Worm (Caenorhabditis elegans) whole organism, early embryonic: ENCODE results near the gene fbxa-222.
"Not testable (repeated sequence)": the region's sequence is repeated elsewhere in the genome, so short reads cannot be mapped to it uniquely, and the experiment has no call there.

Source experiments
- B0310.2 ChIP-seq: sonication (generic microtip); optimal IDR thresholded peaks from 2 replicates; lab custom pipeline; 2016; ENCODE audit warnings: mild to moderate bottlenecking, missing genetic modification characterization, missing compliant biosample characterization
- F13C5.2 ChIP-seq: sonication (generic microtip); optimal IDR thresholded peaks from 2 replicates; lab custom pipeline; 2017; ENCODE audit warnings: mild to moderate bottlenecking, missing genetic modification characterization, inconsistent platforms, missing compliant biosample characterization
- aly-1 ChIP-seq: sonication (generic microtip); optimal IDR thresholded peaks from 2 replicates; lab custom pipeline; 2016; ENCODE audit warnings: missing genetic modification characterization, missing compliant biosample characterization
- ama-1 ChIP-seq: fragments of 150-350 bp; optimal IDR thresholded peaks from 2 replicates; lab custom pipeline; 2014
- ceh-13 ChIP-seq: fragments of 200-800 bp; sonication (Bioruptor generic); optimal IDR thresholded peaks from 2 replicates; lab custom pipeline; 2018; ENCODE audit warnings: mild to moderate bottlenecking, missing genetic modification characterization, missing compliant biosample characterization
- ceh-36 ChIP-seq: sonication (generic microtip); optimal IDR thresholded peaks from 2 replicates; lab custom pipeline; 2016; ENCODE audit warnings: missing genetic modification characterization, inconsistent platforms, missing compliant biosample characterization
- ets-7 ChIP-seq: sonication (generic microtip); optimal IDR thresholded peaks from 2 replicates; lab custom pipeline; 2016; ENCODE audit warnings: missing genotype, missing genetic modification characterization, missing compliant biosample characterization
- flt-1 ChIP-seq: fragments of 200-800 bp; sonication (Bioruptor generic); IDR thresholded peaks from 2 replicates; pipeline ENCODE4 v1.3.6; 2022; ENCODE audit warnings: missing genetic modification characterization, missing compliant biosample characterization
- hmbx-1 ChIP-seq: sonication (generic microtip); optimal IDR thresholded peaks from 2 replicates; lab custom pipeline; 2016; ENCODE audit warnings: mild to moderate bottlenecking, missing genetic modification characterization, missing compliant biosample characterization
- hmg-4 ChIP-seq: fragments of 200-800 bp; sonication (Bioruptor generic); optimal IDR thresholded peaks from 2 replicates; lab custom pipeline; 2018; ENCODE audit warnings: mild to moderate bottlenecking, missing genetic modification characterization, missing compliant biosample characterization
- hnd-1 ChIP-seq: sonication (generic microtip); optimal IDR thresholded peaks from 2 replicates; lab custom pipeline; 2016; ENCODE audit warnings: missing genetic modification characterization, missing compliant biosample characterization
- pes-1 ChIP-seq: fragments of 200-800 bp; sonication (Bioruptor generic); IDR thresholded peaks from 2 replicates; pipeline ENCODE4 v1.3.6; 2022; ENCODE audit warnings: missing genetic modification reagents, missing genetic modification characterization, missing compliant biosample characterization
- scrt-1 ChIP-seq: fragments of 200-800 bp; sonication (Bioruptor generic); IDR thresholded peaks from 2 replicates; pipeline ENCODE4 v1.3.6; 2022; ENCODE audit warnings: missing genetic modification characterization, missing compliant biosample characterization
- sea-1 ChIP-seq: fragments of 200-800 bp; sonication (Bioruptor generic); conservative IDR thresholded peaks from 2 replicates; pipeline ENCODE4 v1.3.6; 2022; ENCODE audit warnings: missing genetic modification characterization, missing compliant biosample characterization
- tbx-11 ChIP-seq: fragments of 200-800 bp; sonication (Bioruptor generic); IDR thresholded peaks from 2 replicates; pipeline ENCODE4 v1.3.6; 2022; ENCODE audit warnings: missing genetic modification characterization, missing compliant biosample characterization
- tbx-37 ChIP-seq: fragments of 200-800 bp; sonication (Bioruptor generic); conservative IDR thresholded peaks from 2 replicates; pipeline ENCODE4 v1.3.6; 2022; ENCODE audit warnings: missing genetic modification reagents, missing genetic modification characterization, missing compliant biosample characterization
- tra-4 ChIP-seq: sonication (generic microtip); optimal IDR thresholded peaks from 2 replicates; lab custom pipeline; 2017; ENCODE audit warnings: missing genetic modification characterization, missing compliant biosample characterization

The fbxa-222 gene

ce11 chrX:147824-148223 is 30.6 kb downstream of the fbxa-222 start, which contains the start of gene Y73B3A.11:
Gene Y73B3A.11, plus strand, starts transcription at chrX:148124.
- TF ChIP-seq scrt-1 (no peak), B0310.2 (no peak), F13C5.2 (no peak), tbx-11 (GFP tag; lab: Robert Waterston, UW) (no peak), hnd-1 (tag; lab: Kevin White, UChicago) (no peak), hmg-4 (GFP tag; lab: Kevin White, UChicago) (no peak), ets-7 (tag; lab: Kevin White, UChicago) (no peak), sea-1 (GFP tag; lab: Robert Waterston, UW) (no peak), ceh-36 (tag; lab: Kevin White, UChicago) (no peak), tbx-37 (GFP tag; lab: Robert Waterston, UW) (no peak), flt-1 (GFP tag; lab: Robert Waterston, UW) (no peak), ama-1 (lab: Kevin White, UChicago) (no peak), tra-4 (tag; lab: Kevin White, UChicago) (no peak), hmbx-1 (tag; lab: Kevin White, UChicago) (no peak), pes-1 (GFP tag; lab: Robert Waterston, UW) (no peak), aly-1 (tag; lab: Kevin White, UChicago) (no peak), ceh-13 (no peak)

DNA sequence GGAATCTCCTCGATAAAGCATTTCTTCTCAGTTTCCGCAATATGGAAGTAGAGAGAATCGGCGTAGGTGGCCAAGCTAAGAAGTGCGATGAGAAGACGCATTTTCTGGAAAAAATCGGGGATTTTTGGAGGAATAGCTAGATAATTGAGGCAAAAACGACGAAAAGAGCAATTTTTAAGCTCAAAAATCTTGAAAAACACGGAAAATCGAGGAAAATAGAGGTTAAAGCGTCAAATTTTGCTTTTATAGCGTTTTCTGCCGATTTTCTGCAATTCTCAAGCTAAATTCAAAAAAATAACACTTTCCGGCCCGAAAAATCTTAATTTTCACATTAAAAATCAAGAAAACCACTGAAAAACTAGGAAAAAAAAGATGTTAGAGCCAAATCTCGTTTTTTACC is 45.9 kb downstream of the fbxa-222 start, which contains the start of gene tmed-12:
Gene tmed-12, minus strand, starts transcription at position 101 of the 400 bp plus-strand sequence.
- TF ChIP-seq ama-1 (lab: Kevin White, UChicago); tra-4 (tag; lab: Kevin White, UChicago); pes-1 (GFP tag; lab: Robert Waterston, UW): not testable (repeated sequence)
